Worm (Caenorhabditis elegans) whole organism, L4/young adult: Measurements from ENCODE around the gene Y38F1A.4.

ENCODE experiments used
- W03F9.2 ChIP-seq: fragments of 150-350 bp; optimal IDR thresholded peaks from 2 replicates; lab custom pipeline; 2014; ENCODE audit warnings: missing biosample characterization, missing genetic modification characterization
- dao-5 ChIP-seq: sonication (generic microtip); optimal IDR thresholded peaks from 2 replicates; lab custom pipeline; 2016; ENCODE audit warnings: missing genotype, missing genetic modification characterization, moderate library complexity, missing compliant biosample characterization

ce11 chrII:12923225-12923624 lies 46.3 kb downstream of the Y38F1A.4 start:
- TF ChIP-seq dao-5 (tag; lab: Kevin White, UChicago): no peak
- TF ChIP-seq W03F9.2 (tag; lab: Kevin White, UChicago): no peak
